In the genomic region with DNA sequence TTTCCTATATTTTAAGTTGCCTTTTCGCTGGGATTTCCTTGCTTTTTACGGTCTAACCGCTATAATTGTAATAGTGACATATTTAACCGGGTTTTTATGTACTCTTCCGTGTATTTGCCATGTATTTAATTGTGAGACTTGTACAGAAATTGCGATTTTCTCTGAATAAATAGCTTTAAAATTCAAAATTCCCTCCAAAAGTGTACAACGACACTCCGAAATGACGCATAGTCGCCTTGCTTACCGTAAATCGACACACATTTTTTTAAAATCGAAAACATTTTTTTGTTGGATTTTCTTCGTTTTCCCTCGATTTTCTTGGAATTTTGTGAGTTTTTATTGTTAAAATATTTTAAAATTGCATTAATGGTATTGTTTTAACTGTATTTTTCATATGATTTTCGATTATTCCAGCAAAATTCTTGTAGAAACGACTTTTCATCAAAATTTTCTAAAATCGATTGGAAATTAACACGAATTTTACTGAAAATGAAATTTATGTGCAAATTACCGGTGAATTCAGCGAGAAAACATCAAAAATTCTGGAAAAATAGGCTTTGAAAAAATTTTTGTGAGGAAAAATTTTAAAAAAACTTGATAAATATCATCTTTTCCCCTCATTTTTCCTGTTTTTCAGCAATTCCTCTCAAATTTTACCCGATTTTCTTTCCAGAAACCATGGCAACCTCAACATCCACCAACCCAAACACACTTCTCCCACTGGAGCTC, we compare ENCODE assay signal across 6 worm cellular contexts.
TF ChIP-seq lines count a peak whose summit lies in the region.

TSS of gene lsm-5 (plus strand) at position 679 of the 729 bp plus-strand sequence.

TF ChIP-seq in whole organism, L1 larva, 84 proteins besides CTCF, POLR2A, EP300 and RAD21 (continues in another document):
- TF ChIP-seq lsy-2 (tag; optimal IDR thresholded peaks at IDR 0.05; lab: Kevin White, UChicago) (peak; percentile 65 to 82), sup-37 (GFP tag; optimal IDR thresholded peaks at IDR 0.05; lab: Kevin White, UChicago) (peak; percentile 4), tbx-2 (tag; optimal IDR thresholded peaks at IDR 0.05; lab: Kevin White, UChicago) (peak; percentile 63), C16A3.4 (tag; optimal IDR thresholded peaks at IDR 0.05; lab: Kevin White, UChicago) (peak; percentile 56), lin-35 (GFP tag; optimal IDR thresholded peaks at IDR 0.05; lab: Kevin White, UChicago) (peak; percentile 95 to 97), skn-1 (tag; optimal IDR thresholded peaks at IDR 0.05; lab: Kevin White, UChicago) (peak; percentile 19), ama-1 (optimal IDR thresholded peaks at IDR 0.05; lab: Kevin White, UChicago) (peak; percentile 95), nhr-20 (tag; optimal IDR thresholded peaks at IDR 0.05; lab: Kevin White, UChicago) (peak; percentile 43), egl-27 (tag; optimal IDR thresholded peaks at IDR 0.05; lab: Kevin White, UChicago) (no peak), ces-1 (GFP tag; optimal IDR thresholded peaks at IDR 0.05; lab: Kevin White, UChicago) (no peak), dpl-1 (GFP tag; optimal IDR thresholded peaks at IDR 0.05; lab: Kevin White, UChicago) (peak; percentile 91 to 96 (median 95)), elt-2 (tag; optimal IDR thresholded peaks at IDR 0.05; lab: Kevin White, UChicago) (peak; percentile 2), ceh-82 (tag; optimal IDR thresholded peaks at IDR 0.05; lab: Kevin White, UChicago) (peak in 2 of 3 experiments; percentile 48 to 56)

TF ChIP-seq in whole organism, L2 larva, 48 proteins besides CTCF, POLR2A, EP300 and RAD21 (continues in another document):
- no peak for TF ChIP-seq ztf-11 (tag; optimal IDR thresholded peaks at IDR 0.05; lab: Kevin White, UChicago)
- no peak for TF ChIP-seq elt-3 (tag; optimal IDR thresholded peaks at IDR 0.05; lab: Kevin White, UChicago)
- TF ChIP-seq aly-2 (tag; optimal IDR thresholded peaks at IDR 0.05; lab: Kevin White, UChicago), result no peak
- TF ChIP-seq sma-9 (GFP tag; optimal IDR thresholded peaks at IDR 0.05; lab: Kevin White, UChicago), result peak; percentile 44
- no peak for TF ChIP-seq sma-9 (tag; optimal IDR thresholded peaks at IDR 0.05; lab: Kevin White, UChicago)
- no peak for TF ChIP-seq mdl-1 (tag; optimal IDR thresholded peaks at IDR 0.05; lab: Kevin White, UChicago)
- no peak for TF ChIP-seq mbf-1 (tag; optimal IDR thresholded peaks at IDR 0.05; lab: Kevin White, UChicago)
- no peak for TF ChIP-seq ZK546.5 (tag; optimal IDR thresholded peaks at IDR 0.05; lab: Kevin White, UChicago)
- no peak for TF ChIP-seq zag-1 (tag; optimal IDR thresholded peaks at IDR 0.05; lab: Kevin White, UChicago)
- TF ChIP-seq egl-27 (tag; optimal IDR thresholded peaks at IDR 0.05; lab: Kevin White, UChicago), result no peak
- no peak for TF ChIP-seq nhr-23 (tag; optimal IDR thresholded peaks at IDR 0.05; lab: Kevin White, UChicago)
- no peak for TF ChIP-seq blmp-1 (tag; optimal IDR thresholded peaks at IDR 0.05; lab: Kevin White, UChicago; ENCODE audit: insufficient read depth)
- TF ChIP-seq nhr-11 (tag; optimal IDR thresholded peaks at IDR 0.05; lab: Kevin White, UChicago), result no peak
- no peak for TF ChIP-seq dmd-4 (tag; optimal IDR thresholded peaks at IDR 0.05; lab: Kevin White, UChicago)
- no peak for TF ChIP-seq sem-4 (tag; optimal IDR thresholded peaks at IDR 0.05; lab: Kevin White, UChicago)

TF ChIP-seq in whole organism, L3 larva, 47 proteins besides CTCF, POLR2A, EP300 and RAD21 (continues in another document):
- no peak for TF ChIP-seq unc-39 (tag; optimal IDR thresholded peaks at IDR 0.05; lab: Kevin White, UChicago)
- TF ChIP-seq lsy-12 (tag; optimal IDR thresholded peaks at IDR 0.05; lab: Kevin White, UChicago), result no peak
- TF ChIP-seq ama-1 (optimal IDR thresholded peaks at IDR 0.05; lab: Kevin White, UChicago), result peak; percentile 92
- peak; percentile 60 for TF ChIP-seq nhr-23 (tag; optimal IDR thresholded peaks at IDR 0.05; lab: Kevin White, UChicago)
- TF ChIP-seq elt-2 (tag; optimal IDR thresholded peaks at IDR 0.05; lab: Kevin White, UChicago), result peak; percentile 27
- TF ChIP-seq nhr-237 (tag; optimal IDR thresholded peaks at IDR 0.05; lab: Kevin White, UChicago), result no peak
- peak; percentile 31 for TF ChIP-seq hmg-11 (tag; optimal IDR thresholded peaks at IDR 0.05; lab: Kevin White, UChicago)
- no peak for TF ChIP-seq fkh-2 (tag; optimal IDR thresholded peaks at IDR 0.05; lab: Kevin White, UChicago)
- TF ChIP-seq egl-5 (tag; optimal IDR thresholded peaks at IDR 0.05; lab: Kevin White, UChicago), result peak; percentile 24
- no peak for TF ChIP-seq tbx-2 (tag; optimal IDR thresholded peaks at IDR 0.05; lab: Kevin White, UChicago)
- TF ChIP-seq unc-62 (GFP tag; optimal IDR thresholded peaks at IDR 0.05; lab: Kevin White, UChicago), result no peak
- TF ChIP-seq lin-15B (tag; optimal IDR thresholded peaks at IDR 0.05; lab: Kevin White, UChicago), result peak; percentile 57
- TF ChIP-seq ZK546.5 (tag; optimal IDR thresholded peaks at IDR 0.05; lab: Kevin White, UChicago), result no peak
- TF ChIP-seq elt-3 (tag; optimal IDR thresholded peaks at IDR 0.05; lab: Kevin White, UChicago), result no peak
- no peak for TF ChIP-seq nhr-28 (tag; optimal IDR thresholded peaks at IDR 0.05; lab: Kevin White, UChicago)

TF ChIP-seq in whole organism, L4 larva, 104 proteins besides CTCF, POLR2A, EP300 and RAD21 (continues in another document):
- TF ChIP-seq lin-38 (GFP tag; IDR thresholded peaks at IDR 0.05; lab: Robert Waterston, UW) (no peak; the same call in 1 of the 2 replicates), nhr-11 (tag; optimal IDR thresholded peaks at IDR 0.05; lab: Kevin White, UChicago) (no peak), ceh-32 (tag; optimal IDR thresholded peaks at IDR 0.05; lab: Kevin White, UChicago; ENCODE audit: poor library complexity) (no peak), Y105C5A.15 (GFP tag; IDR thresholded peaks at IDR 0.05; lab: Robert Waterston, UW) (no peak), R02D3.7 (tag; optimal IDR thresholded peaks at IDR 0.05; lab: Kevin White, UChicago) (peak; percentile 80), tag-97 (GFP tag; IDR thresholded peaks at IDR 0.05; lab: Robert Waterston, UW) (no peak), mxl-2 (GFP tag; conservative IDR thresholded peaks at IDR 0.05; lab: Robert Waterston, UW) (no peak), daf-8 (GFP tag; IDR thresholded peaks at IDR 0.05; lab: Robert Waterston, UW) (no peak), aly-2 (tag; optimal IDR thresholded peaks at IDR 0.05; lab: Kevin White, UChicago) (no peak), snpc-1.2 (GFP tag; IDR thresholded peaks at IDR 0.05; lab: Robert Waterston, UW) (no peak), ztf-11 (tag; optimal IDR thresholded peaks at IDR 0.05; lab: Kevin White, UChicago) (no peak), zfp-2 (tag; optimal IDR thresholded peaks at IDR 0.05; lab: Kevin White, UChicago) (no peak), lin-13 (GFP tag; optimal IDR thresholded peaks at IDR 0.05; lab: Kevin White, UChicago) (no peak), ceh-44 (GFP tag; IDR thresholded peaks at IDR 0.05; lab: Robert Waterston, UW) (no peak), ceh-62 (tag; optimal IDR thresholded peaks at IDR 0.05; lab: Kevin White, UChicago) (no peak), mdl-1 (tag; optimal IDR thresholded peaks at IDR 0.05; lab: Kevin White, UChicago) (no peak)

TF ChIP-seq in whole organism, mixed stage, embryonic, 35 proteins besides CTCF, POLR2A, EP300 and RAD21:
- TF ChIP-seq mep-1 (tag; optimal IDR thresholded peaks at IDR 0.05; lab: Kevin White, UChicago) (peak; percentile 34), ceh-43 (GFP tag; optimal IDR thresholded peaks at IDR 0.05; lab: Kevin White, UChicago) (no peak), nhr-76 (tag; optimal IDR thresholded peaks at IDR 0.05; lab: Kevin White, UChicago) (no peak)

TF ChIP-seq in whole organism, young adult, 124 proteins besides CTCF, POLR2A, EP300 and RAD21 (continues in another document):
- no peak for TF ChIP-seq snpc-3.4 (tag; optimal IDR thresholded peaks at IDR 0.05; lab: Kevin White, UChicago)
- no peak for TF ChIP-seq attf-6 (GFP tag; IDR thresholded peaks at IDR 0.05; lab: Robert Waterston, UW)
- no peak for TF ChIP-seq nhr-120 (GFP tag; IDR thresholded peaks at IDR 0.05; lab: Robert Waterston, UW)
- no peak for TF ChIP-seq die-1 (tag; optimal IDR thresholded peaks at IDR 0.05; lab: Kevin White, UChicago)
- no peak for TF ChIP-seq B0336.3 (GFP tag; IDR thresholded peaks at IDR 0.05; lab: Robert Waterston, UW)
- TF ChIP-seq gei-17 (GFP tag; optimal IDR thresholded peaks at IDR 0.05; lab: Kevin White, UChicago), result no peak
- no peak for TF ChIP-seq zim-3 (tag; optimal IDR thresholded peaks at IDR 0.05; lab: Kevin White, UChicago)
- TF ChIP-seq hlh-12 (tag; optimal IDR thresholded peaks at IDR 0.05; lab: Kevin White, UChicago), result no peak
- peak; percentile 49 for TF ChIP-seq F23B12.7 (tag; optimal IDR thresholded peaks at IDR 0.05; lab: Kevin White, UChicago; ENCODE audit: insufficient read depth)
- no peak for TF ChIP-seq let-607 (tag; optimal IDR thresholded peaks at IDR 0.05; lab: Kevin White, UChicago)
- TF ChIP-seq lin-35 (GFP tag; optimal IDR thresholded peaks at IDR 0.05; lab: Kevin White, UChicago), result peak in 1 of 3 experiments; percentile 83
- no peak for TF ChIP-seq athp-1 (tag; optimal IDR thresholded peaks at IDR 0.05; lab: Kevin White, UChicago)
- TF ChIP-seq ceh-27 (GFP tag; optimal IDR thresholded peaks at IDR 0.05; lab: Kevin White, UChicago), result no peak
- TF ChIP-seq F10E7.11 (tag; optimal IDR thresholded peaks at IDR 0.05; lab: Kevin White, UChicago), result no peak
- TF ChIP-seq rpc-1 (optimal IDR thresholded peaks at IDR 0.05; lab: Kevin White, UChicago), result no peak
- TF ChIP-seq rpc-1 (tag; optimal IDR thresholded peaks at IDR 0.05; lab: Kevin White, UChicago), result no peak
- 0 out of 2 replicates have a peak, but pooled peaks have one; percentile 9 for TF ChIP-seq hsf-1 (GFP tag; IDR thresholded peaks at IDR 0.05; lab: Robert Waterston, UW)
- no peak for TF ChIP-seq hrde-1 (tag; optimal IDR thresholded peaks at IDR 0.05; lab: Kevin White, UChicago; ENCODE audit: borderline replicate concordance)
- no peak for TF ChIP-seq K12H6.12 (tag; optimal IDR thresholded peaks at IDR 0.05; lab: Kevin White, UChicago)
- TF ChIP-seq unc-62 (GFP tag; optimal IDR thresholded peaks at IDR 0.05; lab: Kevin White, UChicago), result no peak
- no peak for TF ChIP-seq nfya-1 (tag; optimal IDR thresholded peaks at IDR 0.05; lab: Kevin White, UChicago; ENCODE audit: borderline replicate concordance, insufficient read depth)
- TF ChIP-seq Y53F4B.3 (GFP tag; IDR thresholded peaks at IDR 0.05; lab: Robert Waterston, UW), result no peak
- no peak for TF ChIP-seq atf-7 (tag; optimal IDR thresholded peaks at IDR 0.05; lab: Kevin White, UChicago)
- peak; percentile 34 for TF ChIP-seq him-1 (tag; optimal IDR thresholded peaks at IDR 0.05; lab: Kevin White, UChicago)
- no peak for TF ChIP-seq B0261.1 (tag; optimal IDR thresholded peaks at IDR 0.05; lab: Kevin White, UChicago)
- no peak for TF ChIP-seq madf-8 (GFP tag; conservative IDR thresholded peaks at IDR 0.05; lab: Robert Waterston, UW)
- no peak for TF ChIP-seq dpff-1 (tag; optimal IDR thresholded peaks at IDR 0.05; lab: Kevin White, UChicago)
- TF ChIP-seq F57C9.4 (tag; optimal IDR thresholded peaks at IDR 0.05; lab: Kevin White, UChicago), result no peak
- TF ChIP-seq let-526 (GFP tag; IDR thresholded peaks at IDR 0.05; lab: Robert Waterston, UW), result no peak
- no peak for TF ChIP-seq lsl-1 (GFP tag; optimal IDR thresholded peaks at IDR 0.05; lab: Kevin White, UChicago)
